Worm (Caenorhabditis elegans): ENCODE measurements around the gene F01F1.14.

- TF ChIP-seq flt-1 (GFP tag; IDR thresholded peaks at IDR 0.05): no peak
- no peak for TF ChIP-seq ref-1 (GFP tag; conservative IDR thresholded peaks at IDR 0.05)
- TF ChIP-seq ztf-29 (GFP tag; IDR thresholded peaks at IDR 0.05): no peak
These were observed 47.9 kb upstream of the F01F1.14 start for ce11 chrIII:5930659-5931058.

Data from whole organism, midembryonic.